Worm (Caenorhabditis elegans) whole organism, early embryonic: ENCODE data around the gene C44E12.1.

Experiments
- B0310.2 ChIP-seq: sonication (generic microtip); optimal IDR thresholded peaks from 2 replicates; lab custom pipeline; 2016; ENCODE audit warnings: mild to moderate bottlenecking, missing genetic modification characterization, missing compliant biosample characterization
- aly-1 ChIP-seq: sonication (generic microtip); optimal IDR thresholded peaks from 2 replicates; lab custom pipeline; 2016; ENCODE audit warnings: missing genetic modification characterization, missing compliant biosample characterization
- ceh-13 ChIP-seq: fragments of 200-800 bp; sonication (Bioruptor generic); optimal IDR thresholded peaks from 2 replicates; lab custom pipeline; 2018; ENCODE audit warnings: mild to moderate bottlenecking, missing genetic modification characterization, missing compliant biosample characterization
- flt-1 ChIP-seq: fragments of 200-800 bp; sonication (Bioruptor generic); IDR thresholded peaks from 2 replicates; pipeline ENCODE4 v1.3.6; 2022; ENCODE audit warnings: missing genetic modification characterization, missing compliant biosample characterization
- hnd-1 ChIP-seq: sonication (generic microtip); optimal IDR thresholded peaks from 2 replicates; lab custom pipeline; 2016; ENCODE audit warnings: missing genetic modification characterization, missing compliant biosample characterization

ce11 chrX:7577458-7578158 is 19.1 kb upstream of the C44E12.1 start:
- no peak for TF ChIP-seq ceh-13
- TF ChIP-seq B0310.2 = no peak
- TF ChIP-seq aly-1 (tag; lab: Kevin White, UChicago) = no peak
- TF ChIP-seq hnd-1 = no peak
- no peak for TF ChIP-seq flt-1 (GFP tag; lab: Robert Waterston, UW)
